Fruit fly (Drosophila melanogaster): ENCODE measurements around the gene DIP-iota.
A peak's percentile ranks its signal among the peaks of the same experiment; 100 is the strongest.

Gene DIP-iota

dm6 chr2L:6614229-6614935, 7.1 kb downstream of the DIP-iota start:
- TF ChIP-seq CG17801 (GFP tag; optimal IDR thresholded peaks at IDR 0.05; ENCODE audit: partially characterized antibody), result no peak

dm6 chr2L:6613156-6613555, 8.3 kb downstream of the DIP-iota start:
- TF ChIP-seq CG17801 (GFP tag; optimal IDR thresholded peaks at IDR 0.05; ENCODE audit: partially characterized antibody), result no peak

- peak; percentile 100 for TF ChIP-seq CG17801 (GFP tag; optimal IDR thresholded peaks at IDR 0.05; ENCODE audit: partially characterized antibody)
Measured at dm6 chr2L:6612477-6613004, 9.0 kb downstream of the DIP-iota start.

- TF ChIP-seq CG17801 (GFP tag; optimal IDR thresholded peaks at IDR 0.05; ENCODE audit: partially characterized antibody), result no peak
Measured at dm6 chr2L:6611374-6612005, 10.0 kb downstream of the DIP-iota start.

- TF ChIP-seq CG17801 (GFP tag; optimal IDR thresholded peaks at IDR 0.05; ENCODE audit: partially characterized antibody), result peak; percentile 66
Measured at dm6 chr2L:6610683-6611373, 10.7 kb downstream of the DIP-iota start, which contains the start of gene CG11050. Gene CG11050, plus strand, starts transcription at chr2L:6611011.

dm6 chr2L:6601018-6601505, 20.4 kb downstream of the DIP-iota start, which contains the start of gene Dpp10:
Gene Dpp10, minus strand, starts transcription at chr2L:6601068.
- TF ChIP-seq CG17801 (GFP tag; optimal IDR thresholded peaks at IDR 0.05; ENCODE audit: partially characterized antibody), result no peak

dm6 chr2L:6595027-6595426, 26.5 kb downstream of the DIP-iota start:
- TF ChIP-seq CG17801 (GFP tag; optimal IDR thresholded peaks at IDR 0.05; ENCODE audit: partially characterized antibody), result no peak

- no peak for TF ChIP-seq CG17801 (GFP tag; optimal IDR thresholded peaks at IDR 0.05; ENCODE audit: partially characterized antibody)
Measured at dm6 chr2L:6584346-6584745, 37.2 kb downstream of the DIP-iota start.

- no peak for TF ChIP-seq CG17801 (GFP tag; optimal IDR thresholded peaks at IDR 0.05; ENCODE audit: partially characterized antibody)
Measured at dm6 chr2L:6579045-6579444, 42.5 kb downstream of the DIP-iota start.

Measured in ovary, adult (tissue).